Worm (Caenorhabditis elegans): ENCODE measurements around the gene mdt-30.

mdt-30 gene

DNA sequence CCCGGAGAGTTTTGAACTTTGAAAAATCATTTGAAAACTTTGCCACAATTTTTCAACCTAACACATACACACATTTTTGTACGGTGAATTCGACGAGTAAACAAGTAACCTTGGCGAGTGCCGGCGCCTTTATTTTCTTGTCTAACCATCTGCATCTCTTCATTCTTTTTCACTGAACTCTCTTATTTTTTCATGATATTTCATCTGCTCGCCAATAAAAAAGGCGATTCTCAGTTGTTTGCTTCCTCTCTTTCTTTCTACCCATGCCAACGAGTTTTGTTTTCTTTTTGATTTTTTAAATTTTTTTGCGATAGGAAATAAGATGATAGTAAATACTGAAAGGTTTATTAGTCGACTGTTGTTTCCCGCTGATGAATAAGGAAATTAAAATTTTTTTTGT is 49.1 kb downstream of the mdt-30 start (continued):
- TF ChIP-seq efl-1 (optimal IDR thresholded peaks at IDR 0.05) (peak; percentile 68 to 79), efl-1 (GFP tag; optimal IDR thresholded peaks at IDR 0.05 in 1 of 2) (peak; percentile 46 to 92), lin-39 (tag; optimal IDR thresholded peaks at IDR 0.05) (no peak), Y116A8C.19 (tag; optimal IDR thresholded peaks at IDR 0.05; ENCODE audit: borderline replicate concordance) (no peak), nhr-47 (tag; optimal IDR thresholded peaks at IDR 0.05) (peak; percentile 60), ceh-88 (GFP tag; IDR thresholded peaks at IDR 0.05) (peak; percentile 27; the same call in 1 of the 2 replicates), ztf-11 (tag; optimal IDR thresholded peaks at IDR 0.05) (no peak), zag-1 (tag; optimal IDR thresholded peaks at IDR 0.05) (no peak), hpl-2 (GFP tag; optimal IDR thresholded peaks at IDR 0.05) (no peak), fkh-10 (GFP tag; optimal IDR thresholded peaks at IDR 0.05) (no peak), elt-2 (tag; optimal IDR thresholded peaks at IDR 0.05) (peak; percentile 5), nhr-77 (tag; optimal IDR thresholded peaks at IDR 0.05) (peak; percentile 61), unc-62 (GFP tag; optimal IDR thresholded peaks at IDR 0.05) (no peak), egl-27 (tag; optimal IDR thresholded peaks at IDR 0.05) (no peak), isw-1 (GFP tag; IDR thresholded peaks at IDR 0.05) (no peak), fkh-8 (tag; optimal IDR thresholded peaks at IDR 0.05) (no peak), hlh-4 (tag; optimal IDR thresholded peaks at IDR 0.05) (no peak), rnt-1 (tag; optimal IDR thresholded peaks at IDR 0.05) (peak; percentile 57), aly-2 (tag; optimal IDR thresholded peaks at IDR 0.05) (no peak), xbp-1 (tag; optimal IDR thresholded peaks at IDR 0.05) (peak; percentile 37), irx-1 (tag; optimal IDR thresholded peaks at IDR 0.05) (peak; percentile 56), hlh-17 (GFP tag; optimal IDR thresholded peaks at IDR 0.05; ENCODE audit: borderline replicate concordance) (no peak), snpc-4 (tag; optimal IDR thresholded peaks at IDR 0.05) (peak; percentile 3), skn-1 (tag; optimal IDR thresholded peaks at IDR 0.05) (peak; percentile 11), jun-1 (tag; optimal IDR thresholded peaks at IDR 0.05) (peak; percentile 26), unc-130 (tag; optimal IDR thresholded peaks at IDR 0.05) (peak; percentile 3), nhr-76 (tag; optimal IDR thresholded peaks at IDR 0.05) (no peak), dpl-1 (GFP tag; optimal IDR thresholded peaks at IDR 0.05) (peak; percentile 20 to 46 (median 26)), nhr-237 (tag; optimal IDR thresholded peaks at IDR 0.05) (no peak), zip-4 (GFP tag; optimal IDR thresholded peaks at IDR 0.05) (no peak), fkh-4 (tag; optimal IDR thresholded peaks at IDR 0.05; ENCODE audit: borderline replicate concordance) (no peak), C34B4.2 (tag; optimal IDR thresholded peaks at IDR 0.05) (no peak), ceh-90 (tag; optimal IDR thresholded peaks at IDR 0.05) (no peak), snu-23 (GFP tag; optimal IDR thresholded peaks at IDR 0.05) (peak; percentile 77), tlp-1 (tag; optimal IDR thresholded peaks at IDR 0.05) (no peak), lin-13 (GFP tag; optimal IDR thresholded peaks at IDR 0.05) (peak; percentile 33), blmp-1 (tag; optimal IDR thresholded peaks at IDR 0.05) (peak; percentile 46), lin-15B (tag; optimal IDR thresholded peaks at IDR 0.05) (no peak), nhr-85 (tag) (peak; percentile 90), nhr-20 (tag; optimal IDR thresholded peaks at IDR 0.05) (peak; percentile 78), efl-3 (GFP tag; optimal IDR thresholded peaks at IDR 0.05) (no peak), pag-3 (tag; optimal IDR thresholded peaks at IDR 0.05; ENCODE audit: borderline replicate concordance, insufficient read depth) (no peak)

DNA sequence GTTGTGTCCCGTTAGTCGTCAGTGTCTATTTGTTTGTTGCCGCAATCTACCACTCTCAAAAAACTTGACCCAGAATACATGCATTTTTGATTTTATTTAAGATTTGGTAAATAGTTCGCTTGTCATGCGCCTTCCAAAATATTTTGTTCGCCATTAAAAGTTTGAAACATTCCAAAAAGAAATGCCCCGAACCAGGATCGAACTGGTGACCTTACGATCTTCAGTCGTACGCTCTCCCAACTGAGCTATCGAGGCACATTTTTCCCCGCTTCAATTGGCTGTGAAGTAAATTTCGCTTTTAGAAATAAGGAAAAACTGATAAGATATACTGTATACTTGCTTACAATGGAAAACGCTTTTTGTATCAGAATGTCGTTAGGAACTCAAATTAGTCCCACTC is 49.6 kb downstream of the mdt-30 start:
- TF ChIP-seq nhr-12 (tag; optimal IDR thresholded peaks at IDR 0.05) (no peak), Y116A8C.19 (tag; optimal IDR thresholded peaks at IDR 0.05; ENCODE audit: borderline replicate concordance) (no peak), lin-14 (GFP tag; optimal IDR thresholded peaks at IDR 0.05) (no peak), tbx-2 (tag; optimal IDR thresholded peaks at IDR 0.05) (no peak), nhr-28 (tag; optimal IDR thresholded peaks at IDR 0.05) (no peak), mep-1 (tag; optimal IDR thresholded peaks at IDR 0.05) (peak; percentile 4), aha-1 (tag; optimal IDR thresholded peaks at IDR 0.05) (no peak), jun-1 (tag; optimal IDR thresholded peaks at IDR 0.05) (no peak), mef-2 (tag; optimal IDR thresholded peaks at IDR 0.05) (no peak), skn-1 (tag; optimal IDR thresholded peaks at IDR 0.05) (no peak), efl-1 (optimal IDR thresholded peaks at IDR 0.05) (no peak), efl-1 (GFP tag; optimal IDR thresholded peaks at IDR 0.05 in 1 of 2) (peak in 1 of 2 experiments; percentile 40), nhr-20 (tag; optimal IDR thresholded peaks at IDR 0.05) (no peak), lin-15B (tag; optimal IDR thresholded peaks at IDR 0.05) (no peak), blmp-1 (tag; optimal IDR thresholded peaks at IDR 0.05) (no peak), ceh-63 (GFP tag; optimal IDR thresholded peaks at IDR 0.05) (no peak), lin-35 (GFP tag; optimal IDR thresholded peaks at IDR 0.05) (no peak), lin-13 (GFP tag; optimal IDR thresholded peaks at IDR 0.05) (no peak)

Measured in whole organism, L1 larva.